Fruit fly (Drosophila melanogaster): Measurements from ENCODE around the gene Apl.

Apl gene

dm6 chr3L:16610201-16610600 lies 15.2 kb downstream of the Apl start, which contains the start of gene Prosbeta6 (continued):
- peak; percentile 22 for TF ChIP-seq CG10267 (tag; optimal IDR thresholded peaks at IDR 0.05)
- no peak for TF ChIP-seq CG13424 (tag; optimal IDR thresholded peaks at IDR 0.05)
- TF ChIP-seq lilli (GFP tag; optimal IDR thresholded peaks at IDR 0.05) = no peak
- TF ChIP-seq lbe (GFP tag; optimal IDR thresholded peaks at IDR 0.05) = peak; percentile 15
- peak; percentile 48 for TF ChIP-seq E2f2 (GFP tag; IDR thresholded peaks at IDR 0.05)
- TF ChIP-seq HmgZ (tag; optimal IDR thresholded peaks at IDR 0.05) = peak; percentile 5
- peak; percentile 14 for TF ChIP-seq CG30020 (tag; optimal IDR thresholded peaks at IDR 0.05)
- TF ChIP-seq CG8924 (tag; optimal IDR thresholded peaks at IDR 0.05) = no peak
- TF ChIP-seq YL-1 (GFP tag; optimal IDR thresholded peaks at IDR 0.05) = peak; percentile 13
- 0 out of 2 replicates have a peak, but pooled peaks have one; percentile 45 for TF ChIP-seq sna (GFP tag; IDR thresholded peaks at IDR 0.05; ENCODE audit: partially characterized antibody)

- peak; percentile 34 for TF ChIP-seq Elba2 (GFP tag; optimal IDR thresholded peaks at IDR 0.05)
- peak; percentile 70 for TF ChIP-seq tx (GFP tag; optimal IDR thresholded peaks at IDR 0.05)
- peak; percentile 74 for TF ChIP-seq esg (GFP tag; conservative IDR thresholded peaks at IDR 0.05)
- TF ChIP-seq cato (GFP tag; optimal IDR thresholded peaks at IDR 0.05; ENCODE audit: borderline replicate concordance) = peak; percentile 35
- peak; percentile 61 for TF ChIP-seq Lhr (GFP tag; optimal IDR thresholded peaks at IDR 0.05)
- TF ChIP-seq pros (GFP tag; optimal IDR thresholded peaks at IDR 0.05) = no peak
- peak; percentile 48 for TF ChIP-seq ATbp (GFP tag; optimal IDR thresholded peaks at IDR 0.05)
- TF ChIP-seq CG10209 (GFP tag; optimal IDR thresholded peaks at IDR 0.05) = peak; percentile 74
- no peak for TF ChIP-seq Trl (optimal IDR thresholded peaks at IDR 0.05)
- TF ChIP-seq Trl (GFP tag; optimal IDR thresholded peaks at IDR 0.05) = peak; percentile 82
- TF ChIP-seq yki (optimal IDR thresholded peaks at IDR 0.05) = no peak
- TF ChIP-seq gcm2 (GFP tag; optimal IDR thresholded peaks at IDR 0.05) = peak; percentile 50
- TF ChIP-seq CG4424 (GFP tag; optimal IDR thresholded peaks at IDR 0.05) = peak; percentile 72
- TF ChIP-seq chm (GFP tag; IDR thresholded peaks at IDR 0.05) = no peak
- TF ChIP-seq CG7963 (GFP tag; IDR thresholded peaks at IDR 0.05; ENCODE audit: partially characterized antibody) = no peak
- TF ChIP-seq caup (GFP tag; optimal IDR thresholded peaks at IDR 0.05; ENCODE audit: severe bottlenecking) = peak; percentile 74
- peak; percentile 58 for TF ChIP-seq disco-r (GFP tag; optimal IDR thresholded peaks at IDR 0.05)
- TF ChIP-seq pan (optimal IDR thresholded peaks at IDR 0.05) = no peak
- TF ChIP-seq pan (GFP tag; optimal IDR thresholded peaks at IDR 0.05 in 1 of 2, IDR thresholded peaks at IDR 0.05 in 1 of 2) = peak in 1 of 2 experiments; percentile 66
- peak; percentile 37 for TF ChIP-seq CG8281 (tag; optimal IDR thresholded peaks at IDR 0.05)
- peak; percentile 78 for TF ChIP-seq lbe (GFP tag; optimal IDR thresholded peaks at IDR 0.05)
- peak; percentile 92 for TF ChIP-seq lilli (GFP tag; optimal IDR thresholded peaks at IDR 0.05)
- peak; percentile 51; the same call in 1 of the 2 replicates for TF ChIP-seq Bgb (GFP tag; IDR thresholded peaks at IDR 0.05; ENCODE audit: partially characterized antibody)
- peak; percentile 48 for TF ChIP-seq schlank (tag; optimal IDR thresholded peaks at IDR 0.05)
- peak; percentile 73 for TF ChIP-seq gcm (GFP tag; optimal IDR thresholded peaks at IDR 0.05)
- no peak for TF ChIP-seq Awh (GFP tag; IDR thresholded peaks at IDR 0.05)
- peak; percentile 89 for TF ChIP-seq unc-4 (GFP tag; IDR thresholded peaks at IDR 0.05; ENCODE audit: partially characterized antibody)
- TF ChIP-seq tgo (GFP tag; IDR thresholded peaks at IDR 0.05) = peak; percentile 80
- peak; percentile 81 for TF ChIP-seq CG34422 (GFP tag; IDR thresholded peaks at IDR 0.05)
- no peak for TF ChIP-seq bigmax (GFP tag; optimal IDR thresholded peaks at IDR 0.05)
- TF ChIP-seq trem (tag; optimal IDR thresholded peaks at IDR 0.05) = peak; percentile 86
- peak; percentile 56 for TF ChIP-seq kay (GFP tag; optimal IDR thresholded peaks at IDR 0.05)
- peak; percentile 20 for TF ChIP-seq CG31365 (tag; optimal IDR thresholded peaks at IDR 0.05)
- peak; percentile 73; the same call in 2 of the 4 replicates for TF ChIP-seq Gug (GFP tag; IDR thresholded peaks at IDR 0.05)
- TF ChIP-seq az2 (GFP tag; optimal IDR thresholded peaks at IDR 0.05) = peak; percentile 80
- peak; percentile 56 for TF ChIP-seq B-H1 (GFP tag; IDR thresholded peaks at IDR 0.05)
- TF ChIP-seq dan (GFP tag; IDR thresholded peaks at IDR 0.05) = no peak
- TF ChIP-seq dimm (GFP tag; IDR thresholded peaks at IDR 0.05) = no peak
- TF ChIP-seq CG12769 (tag; optimal IDR thresholded peaks at IDR 0.05) = peak; percentile 75
- peak; percentile 87 for TF ChIP-seq CG34224 (GFP tag; IDR thresholded peaks at IDR 0.05; ENCODE audit: partially characterized antibody)
- peak; percentile 34 for TF ChIP-seq mirr (GFP tag; optimal IDR thresholded peaks at IDR 0.05)
These were observed 17.2 kb downstream of the Apl start, which contains the start of gene CG4101 for dm6 chr3L:16612152-16612551. TSS of gene CG4101 (plus strand) at chr3L:16612486.

Data from whole organism, embryonic.